Worm (Caenorhabditis elegans) whole organism, late embryonic: ENCODE measurements around the gene let-805.

Source experiments
- F13H6.1 ChIP-seq: sonication (generic microtip); optimal IDR thresholded peaks from 2 replicates; lab custom pipeline; 2016; ENCODE audit warnings: missing genetic modification characterization, missing compliant biosample characterization
- ceh-2 ChIP-seq: sonication (generic microtip); optimal IDR thresholded peaks from 2 replicates; lab custom pipeline; 2016; ENCODE audit warnings: missing genotype, missing genetic modification characterization, missing compliant biosample characterization
- che-1 ChIP-seq: sonication (generic microtip); optimal IDR thresholded peaks from 2 replicates; lab custom pipeline; 2016; ENCODE audit warnings: mild to moderate bottlenecking, missing genetic modification characterization, missing compliant biosample characterization
- dmd-4 ChIP-seq: sonication (generic microtip); optimal IDR thresholded peaks from 2 replicates; lab custom pipeline; 2016; ENCODE audit warnings: borderline replicate concordance, missing genetic modification characterization, missing compliant biosample characterization
- hlh-13 ChIP-seq: fragments of 200-800 bp; sonication (Bioruptor generic); optimal IDR thresholded peaks from 2 replicates; lab custom pipeline; 2018; ENCODE audit warnings: mild to moderate bottlenecking, missing genetic modification characterization, missing compliant biosample characterization
- hlh-15 ChIP-seq: sonication (generic microtip); optimal IDR thresholded peaks from 2 replicates; lab custom pipeline; 2016; ENCODE audit warnings: missing genetic modification characterization, missing compliant biosample characterization
- hlh-30 ChIP-seq: sonication (generic microtip); optimal IDR thresholded peaks from 2 replicates; lab custom pipeline; 2017; ENCODE audit warnings: antibody characterized with exemption, missing genetic modification characterization, missing compliant biosample characterization; ENCODE audit not compliant: insufficient read depth
- madf-2 ChIP-seq: sonication (generic microtip); optimal IDR thresholded peaks from 2 replicates; lab custom pipeline; 2017; ENCODE audit warnings: missing genetic modification characterization, missing compliant biosample characterization
- nhr-11 ChIP-seq: fragments of 150-350 bp; optimal IDR thresholded peaks from 2 replicates; lab custom pipeline; 2014; ENCODE audit warnings: missing biosample characterization, missing genetic modification characterization
- pag-3 ChIP-seq: sonication (generic microtip); optimal IDR thresholded peaks from 2 replicates; lab custom pipeline; 2016; ENCODE audit warnings: missing compliant biosample characterization, missing genetic modification characterization, borderline replicate concordance
- pha-2 ChIP-seq: sonication (generic microtip); optimal IDR thresholded peaks from 2 replicates; lab custom pipeline; 2017; ENCODE audit warnings: mild to moderate bottlenecking, missing genetic modification characterization, missing compliant biosample characterization
- rnt-1 ChIP-seq: sonication (generic microtip); optimal IDR thresholded peaks from 2 replicates; lab custom pipeline; 2016; ENCODE audit warnings: missing genetic modification characterization, missing compliant biosample characterization
- tbx-2 ChIP-seq: sonication (generic microtip); optimal IDR thresholded peaks from 2 replicates; lab custom pipeline; 2016; ENCODE audit warnings: missing genetic modification characterization, missing compliant biosample characterization

ce11 chrIII:2676097-2676496, 18.2 kb downstream of the let-805 start:
- no peak for TF ChIP-seq madf-2 (tag; lab: Kevin White, UChicago)
- no peak for TF ChIP-seq dmd-4
- TF ChIP-seq rnt-1 (tag; lab: Kevin White, UChicago): no peak
- TF ChIP-seq hlh-15 (tag; lab: Kevin White, UChicago): no peak
- TF ChIP-seq pha-2 (tag; lab: Kevin White, UChicago): no peak
- TF ChIP-seq ceh-2 (tag; lab: Kevin White, UChicago): no peak
- TF ChIP-seq F13H6.1 (tag; lab: Kevin White, UChicago): no peak
- TF ChIP-seq tbx-2 (tag; lab: Kevin White, UChicago): no peak
- no peak for TF ChIP-seq che-1 (tag; lab: Kevin White, UChicago)
- no peak for TF ChIP-seq pag-3 (tag; lab: Kevin White, UChicago)
- TF ChIP-seq hlh-30 (tag; lab: Kevin White, UChicago): no peak
- TF ChIP-seq hlh-13 (GFP tag; lab: Kevin White, UChicago): no peak
- TF ChIP-seq nhr-11: no peak
